Worm (Caenorhabditis elegans): ENCODE measurements around the gene hpo-15.

ce11 chrV:5525208-5525607, 11.6 kb upstream of the hpo-15 start:
- TF ChIP-seq him-1 (tag; optimal IDR thresholded peaks at IDR 0.05) (no peak), dao-5 (tag; optimal IDR thresholded peaks at IDR 0.05) (no peak), W03F9.2 (tag; optimal IDR thresholded peaks at IDR 0.05) (no peak)
